Fruit fly (Drosophila melanogaster): ENCODE measurements around the gene CG8492.

dm6 chr3L:7713378-7713777, 18.6 kb downstream of the CG8492 start:
- no peak for TF ChIP-seq pan (optimal IDR thresholded peaks at IDR 0.05)
- TF ChIP-seq psq (optimal IDR thresholded peaks at IDR 0.05), result no peak
- TF ChIP-seq CG8478 (optimal IDR thresholded peaks at IDR 0.05), result no peak

Measured in whole organism.